Worm (Caenorhabditis elegans): ENCODE data around the gene fbxa-199.

DNA sequence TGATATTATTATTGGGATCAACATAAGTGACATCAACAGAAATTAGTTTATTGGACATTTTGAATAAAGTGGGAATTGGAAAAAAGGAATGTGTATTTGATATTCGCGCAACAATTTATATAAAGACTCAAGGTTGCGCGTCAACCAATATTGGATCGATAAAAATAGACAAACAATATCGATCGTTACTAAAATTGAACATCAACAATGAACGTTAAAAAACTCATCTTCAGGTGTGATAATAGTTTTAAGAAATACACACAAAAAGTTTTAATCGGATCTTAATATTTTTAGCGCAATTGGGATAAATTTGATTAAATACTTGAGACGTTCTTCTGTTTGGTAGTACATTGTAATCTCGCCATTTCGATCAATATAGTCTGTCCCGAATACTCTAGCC, 25.0 kb upstream of the fbxa-199 start, which contains the start of gene fbxa-104:
- TF ChIP-seq nhr-25 (tag; optimal IDR thresholded peaks at IDR 0.05) (no peak), R02D3.7 (tag; optimal IDR thresholded peaks at IDR 0.05) (no peak), nhr-237 (tag; optimal IDR thresholded peaks at IDR 0.05) (no peak), elt-3 (tag; optimal IDR thresholded peaks at IDR 0.05) (no peak), nhr-23 (tag; optimal IDR thresholded peaks at IDR 0.05) (no peak), nhr-10 (tag; optimal IDR thresholded peaks at IDR 0.05) (no peak), lin-39 (tag; optimal IDR thresholded peaks at IDR 0.05) (no peak), unc-62 (GFP tag; optimal IDR thresholded peaks at IDR 0.05) (no peak), crh-2 (tag; optimal IDR thresholded peaks at IDR 0.05) (no peak), gmeb-1 (tag; optimal IDR thresholded peaks at IDR 0.05) (no peak), F13H6.1 (tag; optimal IDR thresholded peaks at IDR 0.05) (no peak), lin-13 (GFP tag; optimal IDR thresholded peaks at IDR 0.05) (no peak), elt-1 (tag; optimal IDR thresholded peaks at IDR 0.05) (no peak), nhr-77 (tag; optimal IDR thresholded peaks at IDR 0.05) (no peak)

Data from whole organism, L2 larva.